Fruit fly (Drosophila melanogaster) whole organism, wandering third instar larva: ENCODE measurements around the gene CG33642.

Experiments used
- Abd-B ChIP-seq: fragments of >200 bp; optimal IDR thresholded peaks from 2 replicates; lab custom pipeline; 2017; ENCODE audit warnings: missing biosample characterization, missing genetic modification characterization
- CG32264 ChIP-seq: fragments of 200-800 bp; sonication (Bioruptor generic); optimal IDR thresholded peaks from 2 replicates; lab custom pipeline; 2016; ENCODE audit warnings: missing biosample characterization, missing genetic modification characterization
- CG9705 ChIP-seq: fragments of 200-800 bp; sonication (Bioruptor generic); optimal IDR thresholded peaks from 2 replicates; lab custom pipeline; 2018; ENCODE audit warnings: missing biosample characterization, mild to moderate bottlenecking, missing genetic modification characterization
- Dfd ChIP-seq: fragments of >200 bp; optimal IDR thresholded peaks from 2 replicates; lab custom pipeline; 2017; ENCODE audit warnings: missing biosample characterization, missing genetic modification characterization
- Dif ChIP-seq: fragments of 200-275, 200-300 bp; sonication (Bioruptor generic); optimal IDR thresholded peaks from 2 replicates; lab custom pipeline; 2018; ENCODE audit warnings: missing biosample characterization, missing genetic modification characterization; ENCODE audit not compliant: partially characterized antibody
- GATAd ChIP-seq: sonication (Bioruptor generic); optimal IDR thresholded peaks from 2 replicates; lab custom pipeline; 2016; ENCODE audit warnings: missing biosample characterization, missing genetic modification characterization
- HLH106 ChIP-seq: fragments of 200-800 bp; optimal IDR thresholded peaks from 3 replicates; lab custom pipeline; 2019; ENCODE audit warnings: missing biosample characterization, mild to moderate bottlenecking, missing genetic modification characterization, moderate library complexity
- Hnf4 ChIP-seq: fragments of 200-800 bp; sonication (Bioruptor generic); optimal IDR thresholded peaks from 2 replicates; lab custom pipeline; 2016; ENCODE audit warnings: missing biosample characterization, mild to moderate bottlenecking, missing genetic modification characterization
- Hr78 ChIP-seq: fragments of >200 bp; optimal IDR thresholded peaks from 2 replicates; lab custom pipeline; 2017; ENCODE audit warnings: missing biosample characterization, missing genetic modification characterization
- Hr83 ChIP-seq: fragments of 200-300 bp; sonication (Bioruptor generic); optimal IDR thresholded peaks from 2 replicates; lab custom pipeline; 2016; ENCODE audit warnings: missing biosample characterization, mild to moderate bottlenecking, missing genetic modification characterization, moderate library complexity; ENCODE audit not compliant: poor library complexity, severe bottlenecking
- Jra ChIP-seq: sonication (Bioruptor generic); optimal IDR thresholded peaks from 2 replicates; lab custom pipeline; 2016; ENCODE audit warnings: missing biosample characterization, missing genetic modification characterization
- Mio ChIP-seq: sonication (Bioruptor generic); optimal IDR thresholded peaks from 2 replicates; lab custom pipeline; 2016; ENCODE audit warnings: missing biosample characterization, missing genetic modification characterization
- Myc ChIP-seq: fragments of >200 bp; optimal IDR thresholded peaks from 2 replicates; lab custom pipeline; 2017
- N ChIP-seq: fragments of >200 bp; optimal IDR thresholded peaks from 2 replicates; lab custom pipeline; 2018; ENCODE audit warnings: missing biosample characterization, missing external identifiers, missing genetic modification characterization
- Rel ChIP-seq, 2 experiments: fragments of 200-800 bp; sonication (Bioruptor generic) in 1 of 2; optimal IDR thresholded peaks; 2 replicates in 1 of 2; 3 replicates in 1 of 2; lab custom pipeline; 2016 to 2019; ENCODE audit warnings: mild to moderate bottlenecking in 2 of 2, missing biosample characterization in 2 of 2, missing genetic modification characterization in 2 of 2, moderate library complexity in 1 of 2
- Vsx2 ChIP-seq: fragments of 200-300, 225-300 bp; sonication (Bioruptor generic); optimal IDR thresholded peaks from 2 replicates; lab custom pipeline; 2018; ENCODE audit warnings: missing biosample characterization, missing genetic modification characterization; ENCODE audit not compliant: partially characterized antibody
- br ChIP-seq: fragments of 200-800 bp; sonication (Bioruptor generic); optimal IDR thresholded peaks from 2 replicates; lab custom pipeline; 2016; ENCODE audit warnings: missing biosample characterization, missing genetic modification characterization
- brk ChIP-seq: fragments of 200-800 bp; sonication (Bioruptor generic); optimal IDR thresholded peaks from 2 replicates; lab custom pipeline; 2016; ENCODE audit warnings: missing biosample characterization, mild to moderate bottlenecking, missing genetic modification characterization
- dl ChIP-seq, 2 experiments: fragments of 175-275, 200-275 bp in 1 of 2; fragments of 200-275 bp in 1 of 2; sonication (Bioruptor generic); optimal IDR thresholded peaks; lab custom pipeline; 2018; ENCODE audit warnings: mild to moderate bottlenecking in 2 of 2, missing biosample characterization in 2 of 2, missing genetic modification characterization in 2 of 2, moderate library complexity in 2 of 2; ENCODE audit not compliant: partially characterized antibody in 2 of 2, insufficient read depth in 1 of 2
- dmrt93B ChIP-seq: fragments of 200-800 bp; sonication (Bioruptor generic); optimal IDR thresholded peaks from 2 replicates; lab custom pipeline; 2018; ENCODE audit warnings: missing biosample characterization, mild to moderate bottlenecking, missing genetic modification characterization
- dsf ChIP-seq: sonication (Bioruptor generic); optimal IDR thresholded peaks from 2 replicates; lab custom pipeline; 2016; ENCODE audit warnings: missing biosample characterization, missing genetic modification characterization, borderline replicate concordance
- ey ChIP-seq: fragments of 200-800 bp; sonication (Bioruptor generic); optimal IDR thresholded peaks from 2 replicates; lab custom pipeline; 2016; ENCODE audit warnings: missing biosample characterization, missing genetic modification characterization
- h ChIP-seq: fragments of 200-800 bp; sonication (Bioruptor generic); optimal IDR thresholded peaks from 3 replicates; lab custom pipeline; 2016; ENCODE audit warnings: missing biosample characterization, mild to moderate bottlenecking, missing genetic modification characterization
- jim ChIP-seq: fragments of 175-275, 200-325 bp; sonication (Bioruptor generic); optimal IDR thresholded peaks from 2 replicates; lab custom pipeline; 2016; ENCODE audit warnings: missing biosample characterization, mild to moderate bottlenecking, missing genetic modification characterization
- lola ChIP-seq: fragments of >200 bp; optimal IDR thresholded peaks from 2 replicates; lab custom pipeline; 2017; ENCODE audit warnings: missing biosample characterization, missing genetic modification characterization
- psq ChIP-seq: fragments of 200-800 bp; sonication (Bioruptor generic); optimal IDR thresholded peaks from 3 replicates; lab custom pipeline; 2017; ENCODE audit warnings: missing biosample characterization, mild to moderate bottlenecking, missing genetic modification characterization, moderate library complexity
- sage ChIP-seq: fragments of 200-800 bp; sonication (Bioruptor generic); optimal IDR thresholded peaks from 2 replicates; lab custom pipeline; 2016; ENCODE audit warnings: missing biosample characterization, mild to moderate bottlenecking, missing genetic modification characterization
- sv ChIP-seq: fragments of 200-800 bp; sonication (Bioruptor generic); optimal IDR thresholded peaks from 3 replicates; lab custom pipeline; 2016; ENCODE audit warnings: missing biosample characterization, missing genetic modification characterization
- tai ChIP-seq: sonication (Bioruptor generic); optimal IDR thresholded peaks from 2 replicates; lab custom pipeline; 2016; ENCODE audit warnings: missing biosample characterization, missing genetic modification characterization
- woc ChIP-seq: sonication (Bioruptor generic); optimal IDR thresholded peaks from 2 replicates; lab custom pipeline; 2016; ENCODE audit warnings: missing biosample characterization, mild to moderate bottlenecking, missing genetic modification characterization

Gene CG33642

dm6 chr2L:13515688-13516037 lies 14.1 kb upstream of the CG33642 start:
- no peak for TF ChIP-seq CG32264 (GFP tag; lab: Kevin White, UChicago)
- TF ChIP-seq psq (GFP tag; lab: Kevin White, UChicago), result no peak
- no peak for TF ChIP-seq brk
- TF ChIP-seq ey (GFP tag; lab: Kevin White, UChicago), result no peak
- no peak for TF ChIP-seq Dif (GFP tag; lab: Kevin White, UChicago)
- no peak for TF ChIP-seq N (GFP tag; lab: Kevin White, UChicago)
- TF ChIP-seq sv (GFP tag; lab: Kevin White, UChicago), result no peak
- TF ChIP-seq h (GFP tag; lab: Kevin White, UChicago), result no peak
- no peak for TF ChIP-seq Hr83 (GFP tag; lab: Kevin White, UChicago)
- no peak for TF ChIP-seq lola (GFP tag; lab: Kevin White, UChicago)

DNA sequence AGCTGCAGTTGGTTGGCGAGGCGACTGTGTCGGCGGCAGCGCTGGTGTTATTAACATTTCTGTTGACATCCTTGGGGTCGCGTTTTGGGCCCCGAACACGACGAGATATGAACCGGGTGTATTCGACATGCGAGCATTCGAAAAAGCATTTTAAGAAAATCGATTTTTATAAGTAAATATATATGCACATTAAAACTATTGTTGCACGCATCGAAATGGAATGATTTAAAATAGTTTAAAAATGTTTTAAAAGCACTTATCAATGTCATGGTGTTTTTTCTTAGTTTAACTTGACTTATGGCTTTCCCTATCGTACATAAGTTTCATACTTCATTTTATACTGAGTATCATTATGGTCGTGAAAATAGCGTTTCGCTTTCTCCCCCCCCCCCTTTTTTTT lies 8.0 kb upstream of the CG33642 start:
- TF ChIP-seq h (GFP tag; lab: Kevin White, UChicago) (no peak), psq (GFP tag; lab: Kevin White, UChicago) (no peak), dl (GFP tag; optimal IDR thresholded peaks at IDR 0.05; lab: Kevin White, UChicago; ENCODE audit: insufficient read depth in 1 of 2, partially characterized antibody in 2 of 2) (no peak), Dif (GFP tag; lab: Kevin White, UChicago) (no peak), HLH106 (tag; lab: Kevin White, UChicago) (no peak), CG32264 (GFP tag; lab: Kevin White, UChicago) (no peak), br (GFP tag; lab: Kevin White, UChicago) (no peak), Myc (no peak)

- no peak for TF ChIP-seq Hnf4 (GFP tag; lab: Kevin White, UChicago)
- TF ChIP-seq Abd-B (GFP tag; lab: Kevin White, UChicago), result no peak
- TF ChIP-seq sv (GFP tag; lab: Kevin White, UChicago), result no peak
- TF ChIP-seq sage, result no peak
- no peak for TF ChIP-seq CG32264 (GFP tag; lab: Kevin White, UChicago)
- TF ChIP-seq Rel (GFP tag; optimal IDR thresholded peaks at IDR 0.05; lab: Kevin White, UChicago), result no peak
- TF ChIP-seq Rel (tag; optimal IDR thresholded peaks at IDR 0.05; lab: Kevin White, UChicago), result no peak
- TF ChIP-seq Hr78 (GFP tag; lab: Kevin White, UChicago), result no peak
- no peak for TF ChIP-seq GATAd (GFP tag; lab: Kevin White, UChicago)
- TF ChIP-seq Hr83 (GFP tag; lab: Kevin White, UChicago), result no peak
- TF ChIP-seq CG9705 (GFP tag; lab: Kevin White, UChicago), result no peak
- no peak for TF ChIP-seq psq (GFP tag; lab: Kevin White, UChicago)
- no peak for TF ChIP-seq Dfd
- no peak for TF ChIP-seq HLH106 (tag; lab: Kevin White, UChicago)
- no peak for TF ChIP-seq dmrt93B
- TF ChIP-seq N (GFP tag; lab: Kevin White, UChicago), result no peak
Observed at dm6 chr2L:13527541-13527940, 2.2 kb upstream of the CG33642 start, which contains the start of gene CG33640. TSS of gene CG33640 (plus strand) at chr2L:13527841.

DNA sequence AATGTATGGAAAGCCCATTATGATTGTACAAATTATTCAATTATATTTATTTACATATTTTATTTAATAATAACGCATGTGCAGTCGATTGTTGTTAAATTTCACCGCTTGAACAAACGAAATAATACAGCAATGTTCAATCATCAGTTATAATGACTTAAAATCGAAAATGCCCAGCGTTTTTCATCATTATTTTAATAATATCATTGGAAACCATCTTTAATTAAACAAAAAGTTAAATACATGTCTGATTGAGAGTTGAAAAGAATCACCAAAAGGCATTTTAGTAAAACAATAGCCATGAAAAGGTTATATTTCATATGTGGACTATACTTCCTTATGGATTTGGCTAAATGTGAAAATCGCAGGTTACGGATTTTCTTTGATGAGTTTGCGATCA lies 1.0 kb upstream of the CG33642 start, which contains the start of gene CG33641:
Gene CG33641 (plus strand): TSS at position 301 of the 400 bp plus-strand sequence.
- no peak for TF ChIP-seq Mio (GFP tag; lab: Kevin White, UChicago)
- no peak for TF ChIP-seq dl (GFP tag; optimal IDR thresholded peaks at IDR 0.05; lab: Kevin White, UChicago; ENCODE audit: insufficient read depth in 1 of 2, partially characterized antibody in 2 of 2)
- TF ChIP-seq GATAd (GFP tag; lab: Kevin White, UChicago), result no peak
- no peak for TF ChIP-seq woc (GFP tag; lab: Kevin White, UChicago)
- no peak for TF ChIP-seq N (GFP tag; lab: Kevin White, UChicago)
- no peak for TF ChIP-seq Jra
- TF ChIP-seq Hnf4 (GFP tag; lab: Kevin White, UChicago), result no peak
- no peak for TF ChIP-seq Myc
- TF ChIP-seq Dfd, result no peak
- TF ChIP-seq ey (GFP tag; lab: Kevin White, UChicago), result no peak
- no peak for TF ChIP-seq tai (GFP tag; lab: Kevin White, UChicago)
- no peak for TF ChIP-seq dsf (GFP tag; lab: Kevin White, UChicago)

- TF ChIP-seq jim (GFP tag; lab: Kevin White, UChicago), result no peak
- no peak for TF ChIP-seq Mio (GFP tag; lab: Kevin White, UChicago)
- TF ChIP-seq Vsx2, result no peak
- no peak for TF ChIP-seq HLH106 (tag; lab: Kevin White, UChicago)
- TF ChIP-seq, all 38 proteins: peak for 0
Observed at dm6 chr2L:13530774-13531173, 999 bp downstream of the CG33642 start, which contains the start of gene CG33643. TSS of gene CG33643 (plus strand) at chr2L:13531074.
